Worm (Caenorhabditis elegans) whole organism, mixed stage, embryonic: Measurements from ENCODE around the gene F56D6.21.

ENCODE experiments used
- nhr-2 ChIP-seq: fragments of 150-350 bp; optimal IDR thresholded peaks from 2 replicates; lab custom pipeline; 2014; ENCODE audit warnings: missing biosample characterization, missing genetic modification characterization
- nhr-237 ChIP-seq: fragments of 150-350 bp; optimal IDR thresholded peaks from 2 replicates; lab custom pipeline; 2014; ENCODE audit warnings: missing biosample characterization, missing genetic modification characterization
- pha-4 ChIP-seq: fragments of 150-350 bp; optimal IDR thresholded peaks from 2 replicates; lab custom pipeline; 2018; ENCODE audit warnings: missing biosample characterization, missing genetic modification reagents, missing genetic modification characterization
- unc-62 ChIP-seq: fragments of 150-350 bp; optimal IDR thresholded peaks from 2 replicates; lab custom pipeline; 2014; ENCODE audit warnings: missing biosample characterization, missing genetic modification reagents, missing genetic modification characterization

ce11 chrIV:3904620-3905019 is at the start of gene F56D6.21:
- TF ChIP-seq nhr-2 (no peak), pha-4 (no peak), unc-62 (no peak), nhr-237 (no peak)
